Fruit fly (Drosophila melanogaster): Measurements from ENCODE around the gene CG8833.

The CG8833 gene

DNA sequence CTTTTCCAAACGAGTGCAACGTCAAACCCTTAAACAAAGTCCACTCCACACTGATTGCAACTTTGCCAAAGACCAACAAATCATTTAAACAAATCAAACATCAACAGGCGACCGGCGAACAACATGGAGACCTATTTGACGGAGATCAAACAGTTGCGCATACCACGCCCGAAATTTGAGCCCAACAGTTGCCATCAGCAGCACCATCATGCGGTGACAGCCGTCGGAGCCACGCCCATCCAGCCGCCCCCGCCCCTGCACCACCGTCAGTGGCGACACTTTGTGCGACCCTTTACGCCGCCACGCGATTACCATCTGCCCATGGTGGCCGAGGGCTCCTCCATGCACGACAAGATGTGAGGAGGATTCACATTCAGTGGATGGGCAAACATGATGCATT, 46.3 kb downstream of the CG8833 start (continued):
- no peak for TF ChIP-seq tll (GFP tag; optimal IDR thresholded peaks at IDR 0.05)
- no peak for TF ChIP-seq Gug (GFP tag; IDR thresholded peaks at IDR 0.05)
- TF ChIP-seq CG3407 (GFP tag; optimal IDR thresholded peaks at IDR 0.05), result peak; percentile 4
- no peak for TF ChIP-seq nmo (GFP tag; optimal IDR thresholded peaks at IDR 0.05)
- TF ChIP-seq Asciz (GFP tag; optimal IDR thresholded peaks at IDR 0.05), result peak; percentile 19
- 0 out of 2 replicates have a peak, but pooled peaks have one; percentile 19 for TF ChIP-seq CG14441 (GFP tag; IDR thresholded peaks at IDR 0.05)
- TF ChIP-seq HLH54F (GFP tag; optimal IDR thresholded peaks at IDR 0.05), result no peak

DNA sequence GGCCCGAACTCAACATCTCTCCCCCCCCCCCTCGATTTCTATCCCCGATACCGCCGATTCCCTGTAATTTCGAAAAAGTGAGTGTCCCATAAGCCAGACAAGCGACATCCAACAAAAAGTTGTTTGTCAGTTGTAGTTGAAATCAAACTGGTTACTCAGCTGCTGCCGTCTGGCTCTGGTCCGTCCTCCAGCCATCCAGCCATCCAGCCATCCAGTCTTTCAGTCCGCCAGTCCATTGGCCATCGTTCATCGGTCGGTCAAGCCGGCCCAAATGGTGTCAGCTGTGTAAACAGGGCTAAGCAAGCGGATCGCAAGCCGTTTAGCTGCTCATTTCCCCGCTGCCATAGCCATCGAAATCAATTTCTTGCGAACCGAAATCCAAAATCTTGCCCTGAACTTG, 47.2 kb downstream of the CG8833 start:
- no peak for TF ChIP-seq chn (GFP tag; optimal IDR thresholded peaks at IDR 0.05)
- TF ChIP-seq Hsf (GFP tag; optimal IDR thresholded peaks at IDR 0.05), result no peak
- no peak for TF ChIP-seq HmgZ (tag; optimal IDR thresholded peaks at IDR 0.05)
- no peak for TF ChIP-seq Dek (tag; optimal IDR thresholded peaks at IDR 0.05)
- TF ChIP-seq CG12236 (GFP tag; optimal IDR thresholded peaks at IDR 0.05), result no peak
- no peak for TF ChIP-seq jumu (GFP tag; optimal IDR thresholded peaks at IDR 0.05)
- TF ChIP-seq CG8281 (tag; optimal IDR thresholded peaks at IDR 0.05), result peak; percentile 95
- TF ChIP-seq CG12769 (tag; optimal IDR thresholded peaks at IDR 0.05), result peak; percentile 77

DNA sequence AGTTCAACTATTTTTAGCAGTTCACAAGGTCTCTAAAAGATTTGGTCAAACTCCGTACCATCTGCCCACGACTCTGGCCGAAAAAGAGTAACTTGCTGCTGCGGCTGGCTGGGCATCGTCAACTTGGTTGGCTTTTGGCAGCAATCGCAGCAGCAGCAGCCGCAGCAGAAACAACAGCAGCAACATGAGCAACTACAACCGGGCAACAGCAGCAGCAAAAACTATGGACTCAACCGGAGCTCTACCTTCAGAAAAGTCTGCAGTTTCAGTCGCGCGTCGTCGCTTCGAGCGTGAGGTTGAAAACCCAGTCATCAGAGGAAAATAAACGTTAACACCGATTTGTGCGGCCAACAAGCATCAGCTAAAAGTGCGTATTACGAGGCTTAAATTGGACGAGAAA, 50.1 kb downstream of the CG8833 start, which contains the start of gene CG13737:
Gene CG13737 (plus strand): TSS at position 266 of the 400 bp plus-strand sequence.
- TF ChIP-seq CG13287 (GFP tag; IDR thresholded peaks at IDR 0.05; ENCODE audit: partially characterized antibody) (0 out of 2 replicates have a peak, but pooled peaks have one; percentile 11), MTF-1 (GFP tag; optimal IDR thresholded peaks at IDR 0.05; ENCODE audit: borderline replicate concordance) (no peak), pum (GFP tag; optimal IDR thresholded peaks at IDR 0.05) (no peak), CG11504 (tag; optimal IDR thresholded peaks at IDR 0.05) (peak; percentile 70), Adf1 (GFP tag; IDR thresholded peaks at IDR 0.05) (peak; percentile 16; the same call in 1 of the 2 replicates), chinmo (GFP tag; IDR thresholded peaks at IDR 0.05; ENCODE audit: partially characterized antibody) (peak; percentile 82; the same call in 3 of the 4 replicates), Ada2b (GFP tag; IDR thresholded peaks at IDR 0.05) (no peak), CG13624 (GFP tag; optimal IDR thresholded peaks at IDR 0.05) (no peak), Aef1 (GFP tag; IDR thresholded peaks at IDR 0.05) (no peak), CG5180 (GFP tag; optimal IDR thresholded peaks at IDR 0.05) (peak; percentile 6), Jarid2 (GFP tag; optimal IDR thresholded peaks at IDR 0.05) (peak; percentile 38), chif (GFP tag; optimal IDR thresholded peaks at IDR 0.05) (no peak), chn (GFP tag; optimal IDR thresholded peaks at IDR 0.05) (no peak), CG2199 (GFP tag; IDR thresholded peaks at IDR 0.05) (peak; percentile 71; the same call in 2 of the 3 replicates), vvl (GFP tag; IDR thresholded peaks at IDR 0.05) (0 out of 2 replicates have a peak, but pooled peaks have one; percentile 15), CG12071 (GFP tag; optimal IDR thresholded peaks at IDR 0.05) (peak; percentile 11), CG12769 (tag; optimal IDR thresholded peaks at IDR 0.05) (peak; percentile 30), dysf (GFP tag; IDR thresholded peaks at IDR 0.05) (0 out of 3 replicates have a peak, but pooled peaks have one; percentile 11), Nf-YB (GFP tag; optimal IDR thresholded peaks at IDR 0.05) (no peak), HmgZ (tag; optimal IDR thresholded peaks at IDR 0.05) (no peak), CG12155 (GFP tag; optimal IDR thresholded peaks at IDR 0.05) (no peak), Hmr (GFP tag; optimal IDR thresholded peaks at IDR 0.05) (no peak), crol (GFP tag; IDR thresholded peaks at IDR 0.05) (no peak), gt (GFP tag; IDR thresholded peaks at IDR 0.05) (no peak), nom (GFP tag; optimal IDR thresholded peaks at IDR 0.05) (no peak), CG14014 (GFP tag; IDR thresholded peaks at IDR 0.05) (peak; percentile 9; the same call in 1 of the 2 replicates), Awh (GFP tag; IDR thresholded peaks at IDR 0.05) (no peak), CG17568 (GFP tag; optimal IDR thresholded peaks at IDR 0.05) (no peak), row (GFP tag; IDR thresholded peaks at IDR 0.05) (peak; percentile 49; the same call in 2 of the 3 replicates), pfk (GFP tag; optimal IDR thresholded peaks at IDR 0.05) (no peak), sug (tag; optimal IDR thresholded peaks at IDR 0.05) (no peak), CG17361 (GFP tag; IDR thresholded peaks at IDR 0.05) (no peak), CG17328 (GFP tag; IDR thresholded peaks at IDR 0.05) (0 out of 2 replicates have a peak, but pooled peaks have one; percentile 7), pita (GFP tag; optimal IDR thresholded peaks at IDR 0.05) (no peak), slbo (GFP tag; IDR thresholded peaks at IDR 0.05) (no peak)

Measured in whole organism, embryonic.